Fruit fly (Drosophila melanogaster): ENCODE data around the gene Fas2.

DNA sequence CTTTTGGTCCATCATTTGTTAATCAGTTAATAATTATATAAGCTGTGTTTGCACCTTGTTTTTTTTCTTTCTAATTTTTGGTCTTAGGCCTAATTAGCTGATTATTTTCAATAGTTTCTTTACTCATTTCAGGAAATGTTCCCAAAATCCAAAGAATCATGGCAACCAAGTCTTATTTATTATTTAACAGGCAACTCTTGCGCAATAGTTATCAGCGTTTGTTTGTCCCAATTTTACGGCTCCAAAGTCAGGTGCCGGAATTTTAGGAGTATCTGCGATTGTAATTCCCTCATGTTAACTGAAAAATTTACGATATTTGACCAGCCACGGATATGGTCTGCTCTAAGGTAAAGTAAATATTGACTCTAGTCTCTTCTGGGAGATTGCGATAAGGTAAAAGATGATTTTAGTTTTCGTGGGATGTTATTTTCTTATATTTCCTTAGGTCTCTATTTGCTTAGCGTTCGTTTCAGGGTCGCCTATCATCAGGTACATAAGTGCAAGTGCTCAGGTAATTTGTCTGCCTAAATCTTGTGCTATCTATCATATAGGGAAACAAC is 3.6 kb downstream of the Fas2 start:
- TF ChIP-seq pad (GFP tag; optimal IDR thresholded peaks at IDR 0.05) (peak; percentile 47), CG7101 (tag; optimal IDR thresholded peaks at IDR 0.05) (peak; percentile 81), Clk (GFP tag; optimal IDR thresholded peaks at IDR 0.05) (no peak), tj (GFP tag; optimal IDR thresholded peaks at IDR 0.05) (peak; percentile 17), toe (GFP tag; optimal IDR thresholded peaks at IDR 0.05) (no peak), cnc (optimal IDR thresholded peaks at IDR 0.05) (no peak), CG7045 (GFP tag; optimal IDR thresholded peaks at IDR 0.05) (peak; percentile 53), Hr96 (GFP tag; optimal IDR thresholded peaks at IDR 0.05) (peak; percentile 42), kay (GFP tag; ENCODE audit: borderline replicate concordance) (no peak), Crg-1 (GFP tag; optimal IDR thresholded peaks at IDR 0.05) (peak; percentile 81), bab1 (GFP tag; optimal IDR thresholded peaks at IDR 0.05) (no peak)

All from whole organism, adult.